Worm (Caenorhabditis elegans) whole organism, late embryonic: ENCODE results near the gene F53A9.7.

ENCODE experiments used
- T23F11.4 ChIP-seq: fragments of 200-800 bp; sonication (Bioruptor generic); optimal IDR thresholded peaks from 2 replicates; lab custom pipeline; 2018; ENCODE audit warnings: mild to moderate bottlenecking, missing genetic modification characterization, missing compliant biosample characterization
- ceh-18 ChIP-seq: sonication (generic microtip); optimal IDR thresholded peaks from 2 replicates; lab custom pipeline; 2016; ENCODE audit warnings: missing genetic modification characterization, missing compliant biosample characterization
- ceh-2 ChIP-seq: sonication (generic microtip); optimal IDR thresholded peaks from 2 replicates; lab custom pipeline; 2016; ENCODE audit warnings: missing genotype, missing genetic modification characterization, missing compliant biosample characterization
- ceh-9 ChIP-seq: sonication (generic microtip); optimal IDR thresholded peaks from 2 replicates; lab custom pipeline; 2016; ENCODE audit warnings: mild to moderate bottlenecking, missing genetic modification characterization, inconsistent platforms, missing compliant biosample characterization
- hlh-30 ChIP-seq: sonication (generic microtip); optimal IDR thresholded peaks from 2 replicates; lab custom pipeline; 2017; ENCODE audit warnings: antibody characterized with exemption, missing genetic modification characterization, missing compliant biosample characterization; ENCODE audit not compliant: insufficient read depth
- madf-2 ChIP-seq: sonication (generic microtip); optimal IDR thresholded peaks from 2 replicates; lab custom pipeline; 2017; ENCODE audit warnings: missing genetic modification characterization, missing compliant biosample characterization
- nfya-1 ChIP-seq: sonication (generic microtip); optimal IDR thresholded peaks from 2 replicates; lab custom pipeline; 2017; ENCODE audit warnings: missing genetic modification characterization, mild to moderate bottlenecking, missing compliant biosample characterization, antibody characterized with exemption, moderate library complexity
- nhr-11 ChIP-seq: fragments of 150-350 bp; optimal IDR thresholded peaks from 2 replicates; lab custom pipeline; 2014; ENCODE audit warnings: missing biosample characterization, missing genetic modification characterization
- pha-4 ChIP-seq: fragments of 150-350 bp; optimal IDR thresholded peaks from 2 replicates; lab custom pipeline; 2018; ENCODE audit warnings: missing biosample characterization, missing genetic modification reagents, missing genetic modification characterization
- sdc-2 ChIP-seq: sonication (generic microtip); optimal IDR thresholded peaks from 2 replicates; lab custom pipeline; 2016; ENCODE audit warnings: missing genotype, missing genetic modification characterization, missing compliant biosample characterization
- sox-4 ChIP-seq: sonication (generic microtip); optimal IDR thresholded peaks from 2 replicates; lab custom pipeline; 2017; ENCODE audit warnings: mild to moderate bottlenecking, missing genetic modification characterization, inconsistent platforms, missing compliant biosample characterization
- unc-86 ChIP-seq: sonication (generic microtip); optimal IDR thresholded peaks from 2 replicates; lab custom pipeline; 2016; ENCODE audit warnings: missing genetic modification characterization, missing compliant biosample characterization

DNA sequence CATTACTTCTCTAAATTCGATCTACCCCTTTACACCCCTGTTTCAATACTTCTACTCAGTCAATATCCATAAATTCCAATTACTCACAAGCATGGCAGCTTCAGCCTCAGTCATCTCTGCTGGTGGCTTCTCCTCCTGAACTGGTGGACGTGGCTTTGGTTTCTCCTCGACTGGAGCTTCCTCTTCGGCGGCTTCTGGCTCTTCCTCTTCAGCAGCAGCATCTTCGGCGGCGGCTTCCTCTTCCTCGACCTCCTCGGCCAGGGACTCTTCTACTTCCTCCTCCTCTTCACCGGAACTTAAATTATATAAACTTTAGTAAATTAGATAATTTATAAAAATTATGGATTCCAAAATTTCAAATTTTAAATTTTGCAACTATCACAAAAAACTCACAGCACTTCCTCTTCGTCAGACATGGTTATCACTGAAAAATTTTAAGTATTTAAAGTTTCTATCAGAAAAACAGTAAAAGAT, 6.4 kb upstream of the F53A9.7 start, which contains the start of gene tnt-2:
- TF ChIP-seq ceh-18 (tag; lab: Kevin White, UChicago) (no peak), T23F11.4 (GFP tag; lab: Kevin White, UChicago) (no peak), ceh-9 (no peak), unc-86 (no peak), pha-4 (tag; lab: Kevin White, UChicago) (no peak), sdc-2 (no peak), ceh-2 (no peak), sox-4 (no peak), nhr-11 (tag; lab: Kevin White, UChicago) (no peak), nfya-1 (no peak), hlh-30 (tag; lab: Kevin White, UChicago) (no peak), madf-2 (tag; lab: Kevin White, UChicago) (no peak)
